Fruit fly (Drosophila melanogaster): ENCODE results near the gene Bruce.

Gene Bruce

dm6 chr3R:10264601-10265421, 66.3 kb downstream of the Bruce start:
- TF ChIP-seq CG8478 (optimal IDR thresholded peaks at IDR 0.05) (no peak), Dll (optimal IDR thresholded peaks at IDR 0.05) (peak; percentile 4)

dm6 chr3R:10263972-10264536, 67.1 kb downstream of the Bruce start, which contains the start of gene Nuak:
Gene Nuak (plus strand): TSS chr3R:10264306.
- TF ChIP-seq Dll (optimal IDR thresholded peaks at IDR 0.05) (no peak), usp (GFP tag; optimal IDR thresholded peaks at IDR 0.05) (no peak), psq (optimal IDR thresholded peaks at IDR 0.05) (no peak), EcR (GFP tag; optimal IDR thresholded peaks at IDR 0.05) (no peak), CG8478 (optimal IDR thresholded peaks at IDR 0.05) (no peak), pan (optimal IDR thresholded peaks at IDR 0.05) (no peak)
